Fruit fly (Drosophila melanogaster) whole organism, pupa: ENCODE data around the gene Ork1.

Experiments
- CG10348 ChIP-seq: fragments of 200-800 bp; sonication (Bioruptor generic); IDR thresholded peaks from 2 replicates; pipeline ENCODE4 v1.3.6; 2022; ENCODE audit warnings: missing biosample characterization, missing genetic modification characterization
- CG12605 ChIP-seq: fragments of 200-800 bp; sonication (Bioruptor generic); IDR thresholded peaks from 2 replicates; pipeline ENCODE4 v1.3.6; 2022; ENCODE audit warnings: missing biosample characterization, missing genetic modification characterization
- CG13204 ChIP-seq: fragments of 200-800 bp; sonication (Bioruptor generic); optimal IDR thresholded peaks from 2 replicates; lab custom pipeline; 2018; ENCODE audit warnings: missing biosample characterization, mild to moderate bottlenecking, missing genetic modification characterization, moderate library complexity
- CG14655 ChIP-seq: fragments of 200-800 bp; sonication (Bioruptor generic); optimal IDR thresholded peaks from 3 replicates; lab custom pipeline; 2017; ENCODE audit warnings: mild to moderate bottlenecking, missing biosample characterization, missing genetic modification reagents, missing genetic modification characterization
- CG15710 ChIP-seq: fragments of 200-800 bp; sonication (Bioruptor generic); optimal IDR thresholded peaks from 2 replicates; lab custom pipeline; 2018; ENCODE audit warnings: missing biosample characterization, mild to moderate bottlenecking, missing genetic modification characterization, moderate library complexity
- CG17806 ChIP-seq: fragments of 200-800 bp; sonication (Bioruptor generic); optimal IDR thresholded peaks from 2 replicates; lab custom pipeline; 2018; ENCODE audit warnings: missing biosample characterization, mild to moderate bottlenecking, missing genetic modification characterization, moderate library complexity
- CG32121 ChIP-seq: fragments of 200-800 bp; sonication (Bioruptor generic); IDR thresholded peaks from 2 replicates; pipeline ENCODE4 v1.3.6; 2022; ENCODE audit warnings: missing biosample characterization, missing genetic modification characterization
- CG34367 ChIP-seq: fragments of 200-800 bp; sonication (Bioruptor generic); optimal IDR thresholded peaks from 2 replicates; lab custom pipeline; 2018; ENCODE audit warnings: missing biosample characterization, mild to moderate bottlenecking, missing genetic modification characterization
- CG4496 ChIP-seq: fragments of 200-800 bp; sonication (Bioruptor generic); IDR thresholded peaks from 3 replicates; pipeline ENCODE4 v1.3.6; 2022; ENCODE audit warnings: missing biosample characterization, missing genetic modification characterization
- CG8159 ChIP-seq: fragments of 200-800 bp; sonication (Bioruptor generic); optimal IDR thresholded peaks from 3 replicates; lab custom pipeline; 2018; ENCODE audit warnings: missing biosample characterization, mild to moderate bottlenecking, missing genetic modification characterization, moderate library complexity
- CG8301 ChIP-seq: fragments of 200-800 bp; sonication (Bioruptor generic); optimal IDR thresholded peaks from 2 replicates; lab custom pipeline; 2018; ENCODE audit warnings: missing biosample characterization, mild to moderate bottlenecking, missing genetic modification characterization
- CG9948 ChIP-seq: fragments of 200-800 bp; sonication (Bioruptor generic); optimal IDR thresholded peaks from 2 replicates; lab custom pipeline; 2018; ENCODE audit warnings: missing biosample characterization, mild to moderate bottlenecking, missing genetic modification characterization, moderate library complexity
- D1 ChIP-seq: fragments of 200-800 bp; sonication (Bioruptor generic); optimal IDR thresholded peaks from 2 replicates; lab custom pipeline; 2018; ENCODE audit warnings: missing biosample characterization, mild to moderate bottlenecking, missing genetic modification characterization, moderate library complexity
- EcR ChIP-seq: fragments of 200-800 bp; sonication (Bioruptor generic); optimal IDR thresholded peaks from 3 replicates; lab custom pipeline; 2019; ENCODE audit warnings: missing biosample characterization, missing genetic modification characterization, mild to moderate bottlenecking, moderate library complexity, missing genetic modification reagents
- Ets98B ChIP-seq: fragments of 200-800 bp; sonication (Bioruptor generic); IDR thresholded peaks from 2 replicates; pipeline ENCODE4 v1.3.6; 2022; ENCODE audit warnings: missing biosample characterization, missing genetic modification characterization
- Pif1A ChIP-seq: fragments of 200-800 bp; sonication (Bioruptor generic); optimal IDR thresholded peaks from 3 replicates; lab custom pipeline; 2016; ENCODE audit warnings: missing biosample characterization, missing genetic modification characterization
- Pif1B ChIP-seq: fragments of 200-800 bp; sonication (Bioruptor generic); optimal IDR thresholded peaks from 3 replicates; lab custom pipeline; 2016; ENCODE audit warnings: missing biosample characterization, missing genetic modification characterization
- Snoo ChIP-seq: fragments of 200-800 bp; sonication (Bioruptor generic); optimal IDR thresholded peaks from 3 replicates; lab custom pipeline; 2017; ENCODE audit warnings: missing biosample characterization, mild to moderate bottlenecking, missing genetic modification characterization, inconsistent platforms
- fd96Ca ChIP-seq: fragments of 200-800 bp; sonication (Bioruptor generic); IDR thresholded peaks from 3 replicates; pipeline ENCODE4 v1.3.6; 2022; ENCODE audit warnings: missing biosample characterization, missing genetic modification characterization
- gl ChIP-seq: fragments of 200-800 bp; sonication (Bioruptor generic); optimal IDR thresholded peaks from 2 replicates; lab custom pipeline; 2018; ENCODE audit warnings: missing biosample characterization, mild to moderate bottlenecking, missing genetic modification characterization
- rn ChIP-seq: fragments of 200-800 bp; sonication (Bioruptor generic); IDR thresholded peaks from 2 replicates; pipeline ENCODE4 v1.3.6; 2022; ENCODE audit warnings: missing biosample characterization, missing genetic modification characterization

Gene Ork1

dm6 chrX:10922178-10922577 is 31.1 kb upstream of the Ork1 start:
- TF ChIP-seq CG34367 (tag; lab: Kevin White, UChicago): no peak
- TF ChIP-seq CG9948 (tag; lab: Kevin White, UChicago): no peak
- no peak for TF ChIP-seq CG4496
- TF ChIP-seq Pif1B (GFP tag; lab: Kevin White, UChicago): no peak
- TF ChIP-seq CG10348 (GFP tag; lab: Robert Waterston, UW): no peak
- no peak for TF ChIP-seq Pif1A
- TF ChIP-seq CG15710 (tag; lab: Kevin White, UChicago): no peak
- TF ChIP-seq CG8159 (tag; lab: Kevin White, UChicago): no peak
- no peak for TF ChIP-seq CG12605 (GFP tag; lab: Robert Waterston, UW)

dm6 chrX:10921665-10922064 is 30.6 kb upstream of the Ork1 start:
- TF ChIP-seq CG10348 (GFP tag; lab: Robert Waterston, UW) (no peak), gl (tag; lab: Kevin White, UChicago) (no peak), Ets98B (GFP tag; lab: Robert Waterston, UW) (no peak), Pif1A (no peak), CG13204 (no peak), CG14655 (GFP tag; lab: Kevin White, UChicago) (no peak), EcR (GFP tag; lab: Kevin White, UChicago) (no peak), rn (no peak), CG32121 (GFP tag; lab: Robert Waterston, UW) (no peak), CG4496 (no peak), Pif1B (GFP tag; lab: Kevin White, UChicago) (no peak), CG8159 (tag; lab: Kevin White, UChicago) (no peak), fd96Ca (GFP tag; lab: Robert Waterston, UW) (no peak), CG15710 (tag; lab: Kevin White, UChicago) (no peak), CG12605 (GFP tag; lab: Robert Waterston, UW) (no peak), D1 (no peak), CG17806 (tag; lab: Kevin White, UChicago) (no peak), CG9948 (tag; lab: Kevin White, UChicago) (no peak)

dm6 chrX:10912585-10912984 is 21.5 kb upstream of the Ork1 start:
- TF ChIP-seq D1 (no peak), rn (no peak), CG15710 (tag; lab: Kevin White, UChicago) (no peak), CG13204 (no peak), Snoo (tag; lab: Kevin White, UChicago) (no peak), gl (tag; lab: Kevin White, UChicago) (no peak), Pif1B (GFP tag; lab: Kevin White, UChicago) (no peak), CG10348 (GFP tag; lab: Robert Waterston, UW) (no peak), Pif1A (no peak), CG34367 (tag; lab: Kevin White, UChicago) (no peak), fd96Ca (GFP tag; lab: Robert Waterston, UW) (no peak), CG14655 (GFP tag; lab: Kevin White, UChicago) (no peak), CG8159 (tag; lab: Kevin White, UChicago) (no peak), CG17806 (tag; lab: Kevin White, UChicago) (no peak), CG32121 (GFP tag; lab: Robert Waterston, UW) (no peak), Ets98B (GFP tag; lab: Robert Waterston, UW) (no peak), CG9948 (tag; lab: Kevin White, UChicago) (no peak), CG8301 (tag; lab: Kevin White, UChicago) (no peak)

dm6 chrX:10906222-10906866 is 15.3 kb upstream of the Ork1 start:
- TF ChIP-seq CG12605 (GFP tag; lab: Robert Waterston, UW) (no peak), fd96Ca (GFP tag; lab: Robert Waterston, UW) (no peak), CG17806 (tag; lab: Kevin White, UChicago) (no peak), CG8159 (tag; lab: Kevin White, UChicago) (no peak), CG4496 (no peak), Ets98B (GFP tag; lab: Robert Waterston, UW) (no peak), EcR (GFP tag; lab: Kevin White, UChicago) (no peak), CG32121 (GFP tag; lab: Robert Waterston, UW) (no peak), CG13204 (no peak), Pif1B (GFP tag; lab: Kevin White, UChicago) (no peak), CG9948 (tag; lab: Kevin White, UChicago) (no peak), CG14655 (GFP tag; lab: Kevin White, UChicago) (no peak), gl (tag; lab: Kevin White, UChicago) (no peak), Snoo (tag; lab: Kevin White, UChicago) (no peak), CG15710 (tag; lab: Kevin White, UChicago) (no peak)

dm6 chrX:10905467-10905866 is 14.4 kb upstream of the Ork1 start, which contains the start of gene CG43901:
Gene CG43901, plus strand, starts transcription at chrX:10905767.
- no peak for TF ChIP-seq Pif1A
- TF ChIP-seq gl (tag; lab: Kevin White, UChicago): no peak
- TF ChIP-seq Pif1B (GFP tag; lab: Kevin White, UChicago): no peak
- TF ChIP-seq CG13204: no peak
- no peak for TF ChIP-seq CG8301 (tag; lab: Kevin White, UChicago)
- TF ChIP-seq rn: no peak
- TF ChIP-seq EcR (GFP tag; lab: Kevin White, UChicago): no peak
- TF ChIP-seq D1: no peak
- TF ChIP-seq Ets98B (GFP tag; lab: Robert Waterston, UW): no peak
- TF ChIP-seq CG32121 (GFP tag; lab: Robert Waterston, UW): no peak
- TF ChIP-seq CG17806 (tag; lab: Kevin White, UChicago): no peak
- no peak for TF ChIP-seq fd96Ca (GFP tag; lab: Robert Waterston, UW)
- no peak for TF ChIP-seq CG9948 (tag; lab: Kevin White, UChicago)
- no peak for TF ChIP-seq CG4496
- TF ChIP-seq Snoo (tag; lab: Kevin White, UChicago): no peak
- no peak for TF ChIP-seq CG10348 (GFP tag; lab: Robert Waterston, UW)
